Fruit fly (Drosophila melanogaster) whole organism, wandering third instar larva: ENCODE results near the gene otu.

Source experiments
- CG32264 ChIP-seq: fragments of 200-800 bp; sonication (Bioruptor generic); optimal IDR thresholded peaks from 2 replicates; lab custom pipeline; 2016; ENCODE audit warnings: missing biosample characterization, missing genetic modification characterization
- Hr78 ChIP-seq: fragments of >200 bp; optimal IDR thresholded peaks from 2 replicates; lab custom pipeline; 2017; ENCODE audit warnings: missing biosample characterization, missing genetic modification characterization
- Myc ChIP-seq: fragments of >200 bp; optimal IDR thresholded peaks from 2 replicates; lab custom pipeline; 2017
- N ChIP-seq: fragments of >200 bp; optimal IDR thresholded peaks from 2 replicates; lab custom pipeline; 2018; ENCODE audit warnings: missing biosample characterization, missing external identifiers, missing genetic modification characterization
- Sp1 ChIP-seq: fragments of 200-800 bp; sonication (Bioruptor generic); optimal IDR thresholded peaks from 3 replicates; lab custom pipeline; 2019; ENCODE audit warnings: missing biosample characterization, mild to moderate bottlenecking, missing genetic modification characterization, moderate library complexity
- br ChIP-seq: fragments of 200-800 bp; sonication (Bioruptor generic); optimal IDR thresholded peaks from 2 replicates; lab custom pipeline; 2016; ENCODE audit warnings: missing biosample characterization, missing genetic modification characterization
- dl ChIP-seq, 2 experiments: fragments of 175-275, 200-275 bp in 1 of 2; fragments of 200-275 bp in 1 of 2; sonication (Bioruptor generic); optimal IDR thresholded peaks; lab custom pipeline; 2018; ENCODE audit warnings: mild to moderate bottlenecking in 2 of 2, missing biosample characterization in 2 of 2, missing genetic modification characterization in 2 of 2, moderate library complexity in 2 of 2; ENCODE audit not compliant: partially characterized antibody in 2 of 2, insufficient read depth in 1 of 2
- h ChIP-seq: fragments of 200-800 bp; sonication (Bioruptor generic); optimal IDR thresholded peaks from 3 replicates; lab custom pipeline; 2016; ENCODE audit warnings: missing biosample characterization, mild to moderate bottlenecking, missing genetic modification characterization
- sv ChIP-seq: fragments of 200-800 bp; sonication (Bioruptor generic); optimal IDR thresholded peaks from 3 replicates; lab custom pipeline; 2016; ENCODE audit warnings: missing biosample characterization, missing genetic modification characterization
- usp ChIP-seq: fragments of >200 bp; optimal IDR thresholded peaks from 2 replicates; lab custom pipeline; 2017; ENCODE audit warnings: missing biosample characterization, missing genetic modification characterization
- woc ChIP-seq: sonication (Bioruptor generic); optimal IDR thresholded peaks from 2 replicates; lab custom pipeline; 2016; ENCODE audit warnings: missing biosample characterization, mild to moderate bottlenecking, missing genetic modification characterization

DNA sequence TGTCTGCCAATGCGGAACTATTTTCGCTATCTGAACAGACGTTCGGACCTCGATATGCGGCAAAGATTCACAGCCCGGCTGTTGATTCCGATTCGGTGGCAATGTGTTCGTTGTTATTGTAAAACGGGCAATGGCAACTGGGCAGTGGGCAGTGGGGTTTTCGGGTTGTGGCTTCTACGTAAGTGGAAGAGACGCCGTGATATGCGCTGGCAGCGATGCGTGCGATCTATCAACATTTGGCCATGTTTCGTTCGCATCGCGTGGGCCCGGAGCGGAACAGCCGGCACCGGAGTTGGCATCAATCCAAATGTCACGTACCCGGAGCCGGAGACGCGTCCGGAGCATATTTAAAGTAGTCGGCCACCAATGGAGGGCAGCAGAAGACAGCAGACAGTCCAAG, 7.9 kb downstream of the otu start, which contains the start of gene Cp38:
- TF ChIP-seq CG32264 (no peak), br (no peak), usp (GFP tag; lab: Kevin White, UChicago) (no peak), sv (GFP tag; lab: Kevin White, UChicago) (no peak), woc (GFP tag; lab: Kevin White, UChicago) (no peak), Sp1 (no peak), Hr78 (GFP tag; lab: Kevin White, UChicago) (no peak), dl (GFP tag; optimal IDR thresholded peaks at IDR 0.05; lab: Kevin White, UChicago; ENCODE audit: insufficient read depth in 1 of 2, partially characterized antibody in 2 of 2) (no peak), Myc (no peak), h (GFP tag; lab: Kevin White, UChicago) (no peak), N (GFP tag; lab: Kevin White, UChicago) (no peak)
